Fruit fly (Drosophila melanogaster): ENCODE data around the gene CG9692.

- no peak for TF ChIP-seq CG34367 (tag; optimal IDR thresholded peaks at IDR 0.05)
- no peak for TF ChIP-seq CG15710 (tag; optimal IDR thresholded peaks at IDR 0.05)
- TF ChIP-seq CG10348 (GFP tag; IDR thresholded peaks at IDR 0.05): no peak
Observed at dm6 chr3L:16727939-16728635, 23.3 kb downstream of the CG9692 start, which contains the start of gene PGRP-SB1.

Data from whole organism, pupa.